Comparison of ENCODE assay signal across 5 fruit fly cellular contexts in genomic region chr3L:19903400-19903846, dm6.
TF ChIP-seq lines count a peak whose summit lies in the region.

No protein-coding gene starts in this region.

- no peak for TF ChIP-seq CTCF in whole organism, embryonic (GFP tag; optimal IDR thresholded peaks at IDR 0.05; lab: Kevin White, UChicago)

TF ChIP-seq in whole organism, adult, 20 proteins besides CTCF, POLR2A, EP300 and RAD21:
- TF ChIP-seq bab1 (GFP tag; optimal IDR thresholded peaks at IDR 0.05; lab: Kevin White, UChicago) = no peak
- no peak for TF ChIP-seq CG12768 (GFP tag; optimal IDR thresholded peaks at IDR 0.05; lab: Kevin White, UChicago)
- no peak for TF ChIP-seq CG11617 (GFP tag; optimal IDR thresholded peaks at IDR 0.05; lab: Kevin White, UChicago)
- TF ChIP-seq cnc (optimal IDR thresholded peaks at IDR 0.05; lab: Kevin White, UChicago) = no peak
- TF ChIP-seq kay (GFP tag; lab: Kevin White, UChicago; ENCODE audit: borderline replicate concordance) = peak; percentile 76

TF ChIP-seq in whole organism, embryonic, 481 proteins besides CTCF, POLR2A, EP300 and RAD21 (continues in another document):
- TF ChIP-seq CG3163 (GFP tag; optimal IDR thresholded peaks at IDR 0.05; lab: Kevin White, UChicago) (peak; percentile 3), CG7556 (GFP tag; optimal IDR thresholded peaks at IDR 0.05; lab: Kevin White, UChicago) (peak; percentile 25), BEAF-32 (GFP tag; optimal IDR thresholded peaks at IDR 0.05; lab: Kevin White, UChicago) (no peak), lbe (GFP tag; optimal IDR thresholded peaks at IDR 0.05; lab: Kevin White, UChicago) (peak; percentile 11), tx (GFP tag; optimal IDR thresholded peaks at IDR 0.05; lab: Kevin White, UChicago) (no peak), eve (GFP tag; optimal IDR thresholded peaks at IDR 0.05; lab: Kevin White, UChicago) (peak in 1 of 2 experiments; percentile 84), wor (GFP tag; IDR thresholded peaks at IDR 0.05; lab: Robert Waterston, UW) (no peak), aop (GFP tag; IDR thresholded peaks at IDR 0.05; lab: Robert Waterston, UW) (no peak), CG2199 (GFP tag; IDR thresholded peaks at IDR 0.05; lab: Robert Waterston, UW) (no peak), CG14710 (tag; optimal IDR thresholded peaks at IDR 0.05; lab: Kevin White, UChicago) (no peak), CG12744 (GFP tag; optimal IDR thresholded peaks at IDR 0.05; lab: Kevin White, UChicago) (no peak), stc (GFP tag; IDR thresholded peaks at IDR 0.05; lab: Robert Waterston, UW) (no peak), sd (tag; optimal IDR thresholded peaks at IDR 0.05; lab: Kevin White, UChicago) (peak; percentile 21), sqz (GFP tag; optimal IDR thresholded peaks at IDR 0.05; lab: Kevin White, UChicago) (peak; percentile 45), ab (GFP tag; optimal IDR thresholded peaks at IDR 0.05; lab: Kevin White, UChicago) (peak; percentile 47), peb (GFP tag; IDR thresholded peaks at IDR 0.05; lab: Robert Waterston, UW) (no peak), dmrt11E (tag; optimal IDR thresholded peaks at IDR 0.05; lab: Kevin White, UChicago) (no peak), cg (GFP tag; optimal IDR thresholded peaks at IDR 0.05; lab: Kevin White, UChicago) (peak; percentile 24), chinmo (GFP tag; IDR thresholded peaks at IDR 0.05; lab: Robert Waterston, UW; ENCODE audit: partially characterized antibody) (peak; percentile 60; the same call in 2 of the 4 replicates), CG32772 (GFP tag; IDR thresholded peaks at IDR 0.05; lab: Robert Waterston, UW) (no peak), CG4404 (GFP tag; IDR thresholded peaks at IDR 0.05; lab: Robert Waterston, UW) (no peak), Med (GFP tag; lab: Kevin White, UChicago) (no peak)

TF ChIP-seq in whole organism, prepupa, 60 proteins besides CTCF, POLR2A, EP300 and RAD21:
- TF ChIP-seq vri (GFP tag; optimal IDR thresholded peaks at IDR 0.05; lab: Kevin White, UChicago) (peak; percentile 47), Eip93F (GFP tag; optimal IDR thresholded peaks at IDR 0.05; lab: Kevin White, UChicago) (no peak)
TF ChIP-seq in whole organism, prepupa: peak in this region for 1.

TF ChIP-seq in whole organism, pupa, 21 proteins besides CTCF, POLR2A, EP300 and RAD21:
- TF ChIP-seq CG4496 (GFP tag; IDR thresholded peaks at IDR 0.05; lab: Robert Waterston, UW) = no peak
- TF ChIP-seq EcR (GFP tag; optimal IDR thresholded peaks at IDR 0.05; lab: Kevin White, UChicago) = peak; percentile 1

TF ChIP-seq in whole organism, wandering third instar larva, 38 proteins besides CTCF, POLR2A, EP300 and RAD21:
- peak; percentile 8 for TF ChIP-seq Dif (GFP tag; optimal IDR thresholded peaks at IDR 0.05; lab: Kevin White, UChicago; ENCODE audit: partially characterized antibody)
- no peak for TF ChIP-seq Rel (GFP tag; optimal IDR thresholded peaks at IDR 0.05; lab: Kevin White, UChicago)
- TF ChIP-seq Rel (tag; optimal IDR thresholded peaks at IDR 0.05; lab: Kevin White, UChicago) = peak; percentile 94
- TF ChIP-seq woc (GFP tag; optimal IDR thresholded peaks at IDR 0.05; lab: Kevin White, UChicago) = peak; percentile 35
- peak; percentile 49 for TF ChIP-seq psq (GFP tag; optimal IDR thresholded peaks at IDR 0.05; lab: Kevin White, UChicago)
- peak; percentile 25 for TF ChIP-seq CrebA (GFP tag; optimal IDR thresholded peaks at IDR 0.05; lab: Kevin White, UChicago; ENCODE audit: borderline replicate concordance)
- TF ChIP-seq sage (GFP tag; optimal IDR thresholded peaks at IDR 0.05; lab: Kevin White, UChicago) = peak; percentile 9
- no peak for TF ChIP-seq br (GFP tag; optimal IDR thresholded peaks at IDR 0.05; lab: Kevin White, UChicago)
- TF ChIP-seq sv (GFP tag; optimal IDR thresholded peaks at IDR 0.05; lab: Kevin White, UChicago) = peak; percentile 46
- TF ChIP-seq dl (GFP tag; optimal IDR thresholded peaks at IDR 0.05; lab: Kevin White, UChicago; ENCODE audit: insufficient read depth in 1 of 2, partially characterized antibody in 2 of 2) = peak; percentile 20 to 22
- TF ChIP-seq Sp1 (GFP tag; optimal IDR thresholded peaks at IDR 0.05; lab: Kevin White, UChicago) = no peak
- TF ChIP-seq rgr (GFP tag; optimal IDR thresholded peaks at IDR 0.05; lab: Kevin White, UChicago) = no peak
